Worm (Caenorhabditis elegans) whole organism, L4 larva: ENCODE measurements around the gene Y55F3BL.4.
"Not testable (repeated sequence)": the region's sequence is repeated elsewhere in the genome, so short reads cannot be mapped to it uniquely, and the experiment has no call there.

ENCODE experiments used
- F37D6.2 ChIP-seq: sonication (generic microtip); optimal IDR thresholded peaks from 2 replicates; lab custom pipeline; 2016; ENCODE audit warnings: mild to moderate bottlenecking, missing genetic modification characterization, missing compliant biosample characterization
- F44E2.7 ChIP-seq: fragments of 200-800 bp; sonication (Bioruptor generic); IDR thresholded peaks from 2 replicates; pipeline ENCODE4 v2.1.2; 2022; ENCODE audit warnings: missing genetic modification characterization, missing compliant biosample characterization
- T20F7.1 ChIP-seq: fragments of 200-800 bp; sonication (Bioruptor generic); optimal IDR thresholded peaks from 2 replicates; lab custom pipeline; 2018; ENCODE audit warnings: mild to moderate bottlenecking, missing genetic modification characterization, missing compliant biosample characterization
- T26A8.4 ChIP-seq: fragments of 200-800 bp; sonication (Bioruptor generic); IDR thresholded peaks from 2 replicates; pipeline ENCODE4 v1.3.6; 2022; ENCODE audit warnings: missing genetic modification characterization, missing compliant biosample characterization
- Y48G9A.11 ChIP-seq: fragments of 200-800 bp; sonication (Bioruptor generic); IDR thresholded peaks from 2 replicates; pipeline ENCODE4 v1.3.6; 2022; ENCODE audit warnings: missing genetic modification reagents, missing genetic modification characterization, missing compliant biosample characterization
- aha-1 ChIP-seq: fragments of 150-350 bp; peaks from one replicate; lab custom pipeline; 2014; ENCODE audit warnings: missing biosample characterization, missing genetic modification characterization
- arid-1 ChIP-seq: fragments of 200-800 bp; sonication (Bioruptor generic); conservative IDR thresholded peaks from 2 replicates; pipeline ENCODE4 v1.3.6; 2022; ENCODE audit warnings: missing genetic modification reagents, missing genetic modification characterization, missing compliant biosample characterization
- ceh-20 ChIP-seq: fragments of 200-800 bp; sonication (Bioruptor generic); IDR thresholded peaks from 2 replicates; pipeline ENCODE4 v1.3.6; 2022; ENCODE audit warnings: missing genetic modification reagents, missing genetic modification characterization, missing compliant biosample characterization
- ceh-28 ChIP-seq: fragments of 150-350 bp; optimal IDR thresholded peaks from 2 replicates; lab custom pipeline; 2014; ENCODE audit warnings: missing biosample characterization, missing genetic modification reagents, missing genetic modification characterization
- ceh-82 ChIP-seq: sonication (generic microtip); optimal IDR thresholded peaks from 2 replicates; lab custom pipeline; 2017; ENCODE audit warnings: missing biosample characterization, missing genetic modification characterization
- ces-1 ChIP-seq: fragments of 150-350 bp; sonication (generic microtip); optimal IDR thresholded peaks from 4 replicates; lab custom pipeline; 2014; ENCODE audit warnings: missing biosample characterization, missing genetic modification reagents, missing genetic modification characterization
- cey-2 ChIP-seq: sonication (generic microtip); optimal IDR thresholded peaks from 3 replicates; lab custom pipeline; 2017; ENCODE audit warnings: missing genetic modification characterization, mild to moderate bottlenecking, missing compliant biosample characterization, antibody characterized with exemption, borderline replicate concordance; ENCODE audit not compliant: insufficient read depth
- dmd-6 ChIP-seq: fragments of 200-800 bp; sonication (Bioruptor generic); IDR thresholded peaks from 2 replicates; pipeline ENCODE4 v1.3.6; 2022; ENCODE audit warnings: missing genetic modification reagents, missing genetic modification characterization, missing compliant biosample characterization
- dpl-1 ChIP-seq: fragments of 150-350 bp; optimal IDR thresholded peaks from 2 replicates; lab custom pipeline; 2014; ENCODE audit warnings: missing biosample characterization, missing genetic modification reagents, missing genetic modification characterization
- duxl-1 ChIP-seq: sonication (generic microtip); optimal IDR thresholded peaks from 2 replicates; lab custom pipeline; 2016; ENCODE audit warnings: mild to moderate bottlenecking, missing genetic modification characterization, moderate library complexity, missing compliant biosample characterization; ENCODE audit not compliant: poor library complexity
- egl-43 ChIP-seq: fragments of 200-800 bp; sonication (Bioruptor generic); IDR thresholded peaks from 2 replicates; pipeline ENCODE4 v1.3.6; 2022; ENCODE audit warnings: missing genetic modification reagents, missing genetic modification characterization, missing compliant biosample characterization
- hlh-11 ChIP-seq: fragments of 200-800 bp; sonication (Bioruptor generic); optimal IDR thresholded peaks from 2 replicates; lab custom pipeline; 2018; ENCODE audit warnings: mild to moderate bottlenecking, missing genetic modification characterization, missing compliant biosample characterization
- hmg-1.1 ChIP-seq: fragments of 200-800 bp; sonication (Bioruptor generic); IDR thresholded peaks from 2 replicates; pipeline ENCODE4 v1.3.6; 2022; ENCODE audit warnings: missing genetic modification reagents, missing genetic modification characterization, missing compliant biosample characterization
- lin-38 ChIP-seq: fragments of 200-800 bp; sonication (Bioruptor generic); IDR thresholded peaks from 2 replicates; pipeline ENCODE4 v1.3.6; 2022; ENCODE audit warnings: missing genetic modification reagents, missing genetic modification characterization, missing compliant biosample characterization
- madf-9 ChIP-seq: fragments of 200-800 bp; sonication (Bioruptor generic); conservative IDR thresholded peaks from 2 replicates; pipeline ENCODE4 v1.3.6; 2022; ENCODE audit warnings: missing genetic modification reagents, missing genetic modification characterization, missing compliant biosample characterization
- mdt-29 ChIP-seq: fragments of 200-800 bp; sonication (Bioruptor generic); IDR thresholded peaks from 2 replicates; pipeline ENCODE4 v1.3.6; 2022; ENCODE audit warnings: missing genetic modification reagents, missing genetic modification characterization, missing compliant biosample characterization
- mes-2 ChIP-seq: sonication (generic microtip); optimal IDR thresholded peaks from 2 replicates; lab custom pipeline; 2016; ENCODE audit warnings: missing genotype, mild to moderate bottlenecking, missing genetic modification characterization, missing compliant biosample characterization; ENCODE audit not compliant: poor library complexity, severe bottlenecking
- nhr-102 ChIP-seq: sonication (generic microtip); optimal IDR thresholded peaks from 2 replicates; lab custom pipeline; 2016; ENCODE audit warnings: mild to moderate bottlenecking, missing genetic modification characterization, moderate library complexity, missing compliant biosample characterization
- pha-4 ChIP-seq, 2 experiments: fragments of 150-350 bp in 1 of 2; fragments of 200-800 bp in 1 of 2; sonication (Bioruptor generic) in 1 of 2; IDR thresholded peaks in 1 of 2; optimal IDR thresholded peaks in 1 of 2; 2 replicates each; pipeline versions ENCODE4 v1.3.6 to Lab custom; 2014 to 2022; ENCODE audit warnings: missing genetic modification characterization in 2 of 2, missing genetic modification reagents in 2 of 2, missing biosample characterization in 1 of 2, missing compliant biosample characterization in 1 of 2
- php-3 ChIP-seq: fragments of 200-800 bp; sonication (Bioruptor generic); IDR thresholded peaks from 2 replicates; pipeline ENCODE4 v1.3.6; 2022; ENCODE audit warnings: missing genetic modification reagents, missing genetic modification characterization, missing compliant biosample characterization
- rbr-2 ChIP-seq: sonication (generic microtip); optimal IDR thresholded peaks from 2 replicates; lab custom pipeline; 2016; ENCODE audit warnings: missing genotype, missing genetic modification characterization, missing compliant biosample characterization
- set-16 ChIP-seq: fragments of 200-800 bp; sonication (Bioruptor generic); IDR thresholded peaks from 2 replicates; pipeline ENCODE4 v1.3.6; 2022; ENCODE audit warnings: missing genetic modification reagents, missing genetic modification characterization, missing compliant biosample characterization
- unc-130 ChIP-seq: sonication (generic microtip); optimal IDR thresholded peaks from 2 replicates; lab custom pipeline; 2016; ENCODE audit warnings: missing genetic modification reagents, missing genetic modification characterization, missing compliant biosample characterization
- unc-62 ChIP-seq, 3 experiments: fragments of 150-350 bp in 1 of 3; sonication (generic microtip); optimal IDR thresholded peaks in 2 of 3; peaks in 1 of 3; 1 replicate in 1 of 3; 2 replicates in 2 of 3; lab custom pipeline; 2014 to 2017; ENCODE audit warnings: missing biosample characterization in 3 of 3, missing genetic modification characterization in 3 of 3, missing genetic modification reagents in 3 of 3, missing genotype in 1 of 3
- vab-7 ChIP-seq: fragments of 200-800 bp; sonication (Bioruptor generic); IDR thresholded peaks from 2 replicates; pipeline ENCODE4 v1.3.6; 2022; ENCODE audit warnings: missing genetic modification reagents, missing genetic modification characterization, missing compliant biosample characterization
- zip-2 ChIP-seq: fragments of 150-350 bp; optimal IDR thresholded peaks from 2 replicates; lab custom pipeline; 2014; ENCODE audit warnings: missing biosample characterization, missing genetic modification characterization
- ztf-11 ChIP-seq: fragments of 150-350 bp; optimal IDR thresholded peaks from 2 replicates; lab custom pipeline; 2014; ENCODE audit warnings: missing biosample characterization, missing genetic modification characterization

Gene Y55F3BL.4

ce11 chrIV:796521-797073, 8.3 kb upstream of the Y55F3BL.4 start, which contains the start of the genes F56B3.11 and ech-5 (continued):
- TF ChIP-seq F37D6.2 (peak; percentile 54), aha-1 (tag; lab: Kevin White, UChicago) (peak; percentile 81), mdt-29 (no peak), dpl-1 (GFP tag; lab: Kevin White, UChicago) (peak; percentile 76), ceh-82 (tag; lab: Kevin White, UChicago) (no peak), nhr-102 (tag; lab: Kevin White, UChicago) (peak; percentile 19), Y48G9A.11 (no peak)

DNA sequence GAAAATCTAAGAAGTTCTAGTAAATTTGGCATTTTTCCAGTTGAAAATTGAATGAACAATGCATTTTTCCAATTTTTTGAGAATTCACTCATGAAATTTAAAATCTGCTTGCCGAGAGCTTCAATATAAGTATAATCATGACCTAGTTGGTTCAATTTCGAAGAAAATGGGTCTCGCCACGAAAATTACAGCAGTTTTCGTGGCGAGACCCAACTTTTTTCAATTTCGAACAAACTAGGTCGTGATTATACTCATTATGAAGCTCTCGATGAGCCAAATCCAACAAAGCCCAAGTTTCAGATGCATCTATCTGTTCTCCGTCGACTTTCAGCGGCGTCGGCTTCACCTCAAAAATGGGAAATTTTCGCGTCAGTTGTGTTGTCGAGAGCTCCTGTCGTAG, 4.4 kb upstream of the Y55F3BL.4 start, which contains the start of gene mrpl-46:
Gene mrpl-46, plus strand, starts transcription at position 301 of the 400 bp plus-strand sequence.
- TF ChIP-seq cey-2, result no peak

DNA sequence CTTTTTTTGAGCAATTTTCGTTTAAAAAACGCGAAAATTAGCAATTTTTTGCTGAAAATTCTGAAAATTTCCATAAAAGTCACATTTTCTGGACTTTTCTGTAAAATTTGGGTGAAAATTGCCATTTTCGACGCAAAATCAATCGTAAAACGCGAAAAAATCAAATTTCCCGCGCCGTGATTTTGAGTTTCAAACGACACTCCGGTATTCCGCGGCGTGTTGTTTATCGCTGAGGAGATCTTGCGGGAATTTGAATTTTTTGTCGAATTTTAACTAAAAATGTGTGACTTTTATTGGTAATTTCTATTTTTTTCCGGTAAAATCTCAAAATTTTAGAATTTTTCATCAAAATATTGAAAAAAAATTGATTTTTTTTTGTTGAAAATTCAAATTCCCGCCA, 3.7 kb upstream of the Y55F3BL.4 start:
- TF ChIP-seq php-3 (GFP tag; lab: Robert Waterston, UW) (no peak), Y48G9A.11 (0 out of 2 replicates have a peak, but pooled peaks have one; percentile 51), aha-1 (tag; lab: Kevin White, UChicago) (peak; percentile 81)
- TF ChIP-seq, all 104 proteins: peak for 2

DNA sequence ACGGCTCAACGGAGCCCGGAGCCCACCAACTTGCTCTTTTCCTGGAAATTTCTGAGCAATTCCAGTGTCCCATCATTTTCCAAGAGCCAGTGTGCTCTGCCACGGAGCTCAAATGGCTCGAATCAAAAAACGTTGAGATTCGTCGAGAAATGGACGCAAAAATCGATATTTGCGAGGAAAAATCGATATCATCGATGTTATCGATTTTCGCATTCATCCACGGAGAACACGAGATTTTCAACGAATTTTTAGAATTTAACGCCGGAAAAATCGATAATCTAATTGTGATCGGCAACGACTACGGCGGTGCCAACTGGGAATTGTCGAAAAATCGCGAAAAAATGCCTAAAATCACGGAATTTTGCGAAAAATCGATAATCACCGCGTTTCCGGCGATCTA, 791 bp downstream of the Y55F3BL.4 start:
- TF ChIP-seq ztf-11, result no peak
- TF ChIP-seq ces-1, result no peak
- peak in 1 of 2 experiments; percentile 82 for TF ChIP-seq unc-62 (GFP tag; optimal IDR thresholded peaks at IDR 0.05 in 1 of 2; lab: Kevin White, UChicago)
- no peak for TF ChIP-seq unc-62 (tag; optimal IDR thresholded peaks at IDR 0.05; lab: Kevin White, UChicago)
- no peak for TF ChIP-seq F44E2.7 (GFP tag; lab: Robert Waterston, UW)
- TF ChIP-seq ceh-28 (tag; lab: Kevin White, UChicago), result peak; percentile 89
- no peak for TF ChIP-seq duxl-1 (tag; lab: Kevin White, UChicago)

DNA sequence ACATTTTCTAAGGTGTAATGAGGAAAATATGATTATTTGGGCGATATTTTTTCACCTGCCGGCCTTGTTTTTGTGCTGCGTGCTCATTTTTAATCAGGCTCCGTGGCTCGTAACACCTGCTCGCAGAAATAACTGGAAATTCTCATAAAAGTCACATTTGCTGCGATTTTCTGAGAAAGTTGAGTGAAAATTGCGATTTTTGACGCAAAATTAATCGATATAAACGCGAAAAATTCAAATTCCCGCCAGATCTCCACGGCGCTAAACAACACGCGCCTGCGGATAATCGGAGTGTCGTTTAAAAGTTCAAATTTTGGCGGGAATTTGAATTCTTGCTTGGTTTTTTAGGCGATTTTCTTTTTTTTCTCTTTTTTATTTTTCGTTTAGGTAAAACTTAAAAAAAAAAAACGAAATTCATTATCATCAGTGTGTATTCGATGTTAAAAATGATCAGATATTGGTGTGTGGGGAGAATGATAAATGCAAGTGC, 2.2 kb downstream of the Y55F3BL.4 start, which contains the start of gene Y55F3BL.6:
Gene Y55F3BL.6, minus strand, starts transcription at position 51 of the 490 bp plus-strand sequence.
- TF ChIP-seq unc-130 (GFP tag; lab: Kevin White, UChicago) (no peak), T20F7.1 (peak; percentile 21), lin-38 (GFP tag; lab: Robert Waterston, UW) (peak; percentile 17; the same call in 1 of the 2 replicates), Y48G9A.11 (peak; percentile 96), zip-2 (no peak)
- TF ChIP-seq, all 104 proteins: peak for 3

DNA sequence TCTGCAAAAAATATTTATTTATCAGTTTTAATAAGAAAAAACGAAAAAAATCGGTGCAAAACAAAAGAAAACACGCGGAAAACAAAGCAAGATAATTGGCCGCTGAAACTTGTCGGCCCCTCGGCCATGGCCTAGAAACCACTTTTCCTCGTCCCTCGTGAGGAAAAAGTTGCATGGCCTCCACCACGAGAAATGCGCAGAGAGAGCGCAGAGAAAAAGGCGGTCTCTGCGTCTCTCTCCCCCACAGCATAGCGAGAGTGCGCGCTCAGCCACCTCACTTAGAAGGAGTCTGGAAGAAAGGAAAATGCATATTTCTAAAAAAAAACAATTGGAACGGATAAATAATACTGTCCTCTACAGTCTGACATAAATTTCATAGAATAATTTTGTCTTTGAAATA, 8.4 kb downstream of the Y55F3BL.4 start:
- TF ChIP-seq egl-43 (GFP tag; lab: Robert Waterston, UW), result peak; percentile 63
- peak; percentile 3 for TF ChIP-seq rbr-2 (tag; lab: Kevin White, UChicago)
- TF ChIP-seq mdt-29, result 0 out of 2 replicates have a peak, but pooled peaks have one; percentile 42
- TF ChIP-seq madf-9 (GFP tag; lab: Robert Waterston, UW), result 0 out of 2 replicates have a peak, but pooled peaks have one; percentile 40
- peak; percentile 58; the same call in 1 of the 2 replicates for TF ChIP-seq arid-1 (GFP tag; lab: Robert Waterston, UW)
- peak; percentile 61 for TF ChIP-seq dmd-6 (GFP tag; lab: Robert Waterston, UW)
- 0 out of 2 replicates have a peak, but pooled peaks have one; percentile 15 for TF ChIP-seq ceh-20 (GFP tag; lab: Robert Waterston, UW)
- TF ChIP-seq pha-4 (GFP tag; IDR thresholded peaks at IDR 0.05; lab: Robert Waterston, UW), result peak; percentile 37; the same call in 1 of the 2 replicates
- TF ChIP-seq pha-4 (tag; optimal IDR thresholded peaks at IDR 0.05; lab: Kevin White, UChicago), result not testable (repeated sequence)
- peak; percentile 76 for TF ChIP-seq set-16 (GFP tag; lab: Robert Waterston, UW)
- TF ChIP-seq lin-38 (GFP tag; lab: Robert Waterston, UW), result peak; percentile 88
- peak; percentile 42; the same call in 1 of the 2 replicates for TF ChIP-seq vab-7 (GFP tag; lab: Robert Waterston, UW)
- peak; percentile 32; the same call in 1 of the 2 replicates for TF ChIP-seq Y48G9A.11
- TF ChIP-seq hlh-11 (tag; lab: Kevin White, UChicago), result peak; percentile 8
- peak; percentile 84 for TF ChIP-seq mes-2
- TF ChIP-seq unc-130 (GFP tag; lab: Kevin White, UChicago), result peak; percentile 0
- peak; percentile 85 for TF ChIP-seq hmg-1.1
- peak; percentile 64; the same call in 1 of the 2 replicates for TF ChIP-seq T26A8.4 (GFP tag; lab: Robert Waterston, UW)
